Worm (Caenorhabditis elegans): Measurements from ENCODE around the gene vps-29.

The vps-29 gene

ce11 chrIII:10106390-10106789 is 6.5 kb downstream of the vps-29 start, which contains the start of gene srt-55:
Gene srt-55, minus strand, starts transcription at chrIII:10106490.
- TF ChIP-seq dmd-4 (tag; optimal IDR thresholded peaks at IDR 0.05; ENCODE audit: borderline replicate concordance) (no peak), hlh-13 (GFP tag; optimal IDR thresholded peaks at IDR 0.05) (no peak), ceh-24 (tag; optimal IDR thresholded peaks at IDR 0.05) (no peak), pag-3 (tag; optimal IDR thresholded peaks at IDR 0.05; ENCODE audit: borderline replicate concordance) (no peak), K09A11.1 (tag; optimal IDR thresholded peaks at IDR 0.05; ENCODE audit: insufficient read depth) (no peak), sdc-2 (tag; optimal IDR thresholded peaks at IDR 0.05) (no peak), sox-2 (GFP tag; IDR thresholded peaks at IDR 0.05) (no peak), fkh-10 (GFP tag; optimal IDR thresholded peaks at IDR 0.05) (no peak), lim-6 (tag; optimal IDR thresholded peaks at IDR 0.05) (no peak), nfya-1 (tag; optimal IDR thresholded peaks at IDR 0.05) (no peak), hlh-30 (tag; optimal IDR thresholded peaks at IDR 0.05; ENCODE audit: insufficient read depth) (no peak), rnt-1 (tag; optimal IDR thresholded peaks at IDR 0.05) (no peak), lin-11 (tag; optimal IDR thresholded peaks at IDR 0.05) (no peak)

ce11 chrIII:10101352-10101751 is 11.5 kb downstream of the vps-29 start, which contains the start of gene kel-10:
Gene kel-10, minus strand, starts transcription at chrIII:10101452.
- TF ChIP-seq F13H6.1 (tag; optimal IDR thresholded peaks at IDR 0.05) (no peak), tbx-2 (tag; optimal IDR thresholded peaks at IDR 0.05) (no peak), ceh-18 (tag; optimal IDR thresholded peaks at IDR 0.05) (no peak), dve-1 (tag; optimal IDR thresholded peaks at IDR 0.05) (no peak), ceh-9 (tag; optimal IDR thresholded peaks at IDR 0.05) (no peak), hlh-13 (GFP tag; optimal IDR thresholded peaks at IDR 0.05) (no peak), ceh-6 (GFP tag; optimal IDR thresholded peaks at IDR 0.05) (no peak), ztf-16 (tag; optimal IDR thresholded peaks at IDR 0.05) (no peak), C38D4.7 (GFP tag; optimal IDR thresholded peaks at IDR 0.05) (no peak), pqm-1 (tag; optimal IDR thresholded peaks at IDR 0.05) (no peak), ref-2 (tag; optimal IDR thresholded peaks at IDR 0.05) (no peak), unc-86 (tag; optimal IDR thresholded peaks at IDR 0.05) (no peak), nfya-1 (tag; optimal IDR thresholded peaks at IDR 0.05) (no peak), ets-4 (tag; optimal IDR thresholded peaks at IDR 0.05) (no peak), npax-4 (tag; optimal IDR thresholded peaks at IDR 0.05) (no peak)

ce11 chrIII:10097981-10098380 is 14.9 kb downstream of the vps-29 start, which contains the start of gene spop-1:
Gene spop-1, minus strand, starts transcription at chrIII:10098081.
- TF ChIP-seq ceh-24 (tag; optimal IDR thresholded peaks at IDR 0.05): no peak
- no peak for TF ChIP-seq ama-1 (optimal IDR thresholded peaks at IDR 0.05)
- no peak for TF ChIP-seq K09A11.1 (tag; optimal IDR thresholded peaks at IDR 0.05; ENCODE audit: insufficient read depth)
- no peak for TF ChIP-seq npax-4 (tag; optimal IDR thresholded peaks at IDR 0.05)
- no peak for TF ChIP-seq madf-2 (tag; optimal IDR thresholded peaks at IDR 0.05)
- TF ChIP-seq syd-9 (tag; optimal IDR thresholded peaks at IDR 0.05): no peak

- TF ChIP-seq ahr-1 (tag; optimal IDR thresholded peaks at IDR 0.05) (no peak), ceh-24 (tag; optimal IDR thresholded peaks at IDR 0.05) (no peak), ceh-19 (GFP tag; optimal IDR thresholded peaks at IDR 0.05) (peak; percentile 26), ceh-31 (tag; optimal IDR thresholded peaks at IDR 0.05) (peak; percentile 92), elt-2 (tag; optimal IDR thresholded peaks at IDR 0.05) (peak; percentile 39), pax-1 (tag; optimal IDR thresholded peaks at IDR 0.05) (peak; percentile 25), hlh-30 (tag; optimal IDR thresholded peaks at IDR 0.05; ENCODE audit: insufficient read depth) (peak; percentile 90), ztf-16 (tag; optimal IDR thresholded peaks at IDR 0.05) (peak; percentile 18), K09A11.1 (tag; optimal IDR thresholded peaks at IDR 0.05; ENCODE audit: insufficient read depth) (peak; percentile 59), ref-2 (tag; optimal IDR thresholded peaks at IDR 0.05) (peak; percentile 85), lin-11 (tag; optimal IDR thresholded peaks at IDR 0.05) (no peak), F13H6.1 (tag; optimal IDR thresholded peaks at IDR 0.05) (peak; percentile 44), nfya-1 (tag; optimal IDR thresholded peaks at IDR 0.05) (peak; percentile 98), elt-4 (tag; optimal IDR thresholded peaks at IDR 0.05) (no peak), pros-1 (tag; optimal IDR thresholded peaks at IDR 0.05) (peak; percentile 67), ceh-2 (tag; optimal IDR thresholded peaks at IDR 0.05) (peak; percentile 78), sdc-2 (tag; optimal IDR thresholded peaks at IDR 0.05) (peak; percentile 46), lim-6 (tag; optimal IDR thresholded peaks at IDR 0.05) (no peak), C08G9.2 (tag; optimal IDR thresholded peaks at IDR 0.05) (peak; percentile 53), rnt-1 (tag; optimal IDR thresholded peaks at IDR 0.05) (peak; percentile 63), unc-55 (GFP tag; optimal IDR thresholded peaks at IDR 0.05) (peak; percentile 93), tbx-2 (tag; optimal IDR thresholded peaks at IDR 0.05) (peak; percentile 84), unc-42 (tag; optimal IDR thresholded peaks at IDR 0.05) (peak; percentile 64), ets-4 (tag; optimal IDR thresholded peaks at IDR 0.05) (peak; percentile 71), mec-3 (tag; optimal IDR thresholded peaks at IDR 0.05; ENCODE audit: borderline replicate concordance) (no peak), ceh-48 (tag; optimal IDR thresholded peaks at IDR 0.05) (peak; percentile 80), ceh-34 (tag; optimal IDR thresholded peaks at IDR 0.05) (peak; percentile 86), ceh-18 (tag; optimal IDR thresholded peaks at IDR 0.05) (peak; percentile 78), dve-1 (tag; optimal IDR thresholded peaks at IDR 0.05) (peak; percentile 63), hlh-8 (tag; optimal IDR thresholded peaks at IDR 0.05) (peak; percentile 38)
Measured at ce11 chrIII:10096525-10096972, 16.3 kb downstream of the vps-29 start.

Data from whole organism, late embryonic.